Worm (Caenorhabditis elegans) whole organism, early embryonic: ENCODE results near the gene K11E4.6.

Source experiments
- B0310.2 ChIP-seq: sonication (generic microtip); optimal IDR thresholded peaks from 2 replicates; lab custom pipeline; 2016; ENCODE audit warnings: mild to moderate bottlenecking, missing genetic modification characterization, missing compliant biosample characterization
- F13C5.2 ChIP-seq: sonication (generic microtip); optimal IDR thresholded peaks from 2 replicates; lab custom pipeline; 2017; ENCODE audit warnings: mild to moderate bottlenecking, missing genetic modification characterization, inconsistent platforms, missing compliant biosample characterization
- aly-1 ChIP-seq: sonication (generic microtip); optimal IDR thresholded peaks from 2 replicates; lab custom pipeline; 2016; ENCODE audit warnings: missing genetic modification characterization, missing compliant biosample characterization
- ama-1 ChIP-seq: fragments of 150-350 bp; optimal IDR thresholded peaks from 2 replicates; lab custom pipeline; 2014
- ceh-13 ChIP-seq: fragments of 200-800 bp; sonication (Bioruptor generic); optimal IDR thresholded peaks from 2 replicates; lab custom pipeline; 2018; ENCODE audit warnings: mild to moderate bottlenecking, missing genetic modification characterization, missing compliant biosample characterization
- ceh-36 ChIP-seq: sonication (generic microtip); optimal IDR thresholded peaks from 2 replicates; lab custom pipeline; 2016; ENCODE audit warnings: missing genetic modification characterization, inconsistent platforms, missing compliant biosample characterization
- ets-7 ChIP-seq: sonication (generic microtip); optimal IDR thresholded peaks from 2 replicates; lab custom pipeline; 2016; ENCODE audit warnings: missing genotype, missing genetic modification characterization, missing compliant biosample characterization
- flt-1 ChIP-seq: fragments of 200-800 bp; sonication (Bioruptor generic); IDR thresholded peaks from 2 replicates; pipeline ENCODE4 v1.3.6; 2022; ENCODE audit warnings: missing genetic modification characterization, missing compliant biosample characterization
- hmbx-1 ChIP-seq: sonication (generic microtip); optimal IDR thresholded peaks from 2 replicates; lab custom pipeline; 2016; ENCODE audit warnings: mild to moderate bottlenecking, missing genetic modification characterization, missing compliant biosample characterization
- hmg-4 ChIP-seq: fragments of 200-800 bp; sonication (Bioruptor generic); optimal IDR thresholded peaks from 2 replicates; lab custom pipeline; 2018; ENCODE audit warnings: mild to moderate bottlenecking, missing genetic modification characterization, missing compliant biosample characterization
- hnd-1 ChIP-seq: sonication (generic microtip); optimal IDR thresholded peaks from 2 replicates; lab custom pipeline; 2016; ENCODE audit warnings: missing genetic modification characterization, missing compliant biosample characterization
- pes-1 ChIP-seq: fragments of 200-800 bp; sonication (Bioruptor generic); IDR thresholded peaks from 2 replicates; pipeline ENCODE4 v1.3.6; 2022; ENCODE audit warnings: missing genetic modification reagents, missing genetic modification characterization, missing compliant biosample characterization
- scrt-1 ChIP-seq: fragments of 200-800 bp; sonication (Bioruptor generic); IDR thresholded peaks from 2 replicates; pipeline ENCODE4 v1.3.6; 2022; ENCODE audit warnings: missing genetic modification characterization, missing compliant biosample characterization
- sea-1 ChIP-seq: fragments of 200-800 bp; sonication (Bioruptor generic); conservative IDR thresholded peaks from 2 replicates; pipeline ENCODE4 v1.3.6; 2022; ENCODE audit warnings: missing genetic modification characterization, missing compliant biosample characterization
- tbx-11 ChIP-seq: fragments of 200-800 bp; sonication (Bioruptor generic); IDR thresholded peaks from 2 replicates; pipeline ENCODE4 v1.3.6; 2022; ENCODE audit warnings: missing genetic modification characterization, missing compliant biosample characterization
- tbx-37 ChIP-seq: fragments of 200-800 bp; sonication (Bioruptor generic); conservative IDR thresholded peaks from 2 replicates; pipeline ENCODE4 v1.3.6; 2022; ENCODE audit warnings: missing genetic modification reagents, missing genetic modification characterization, missing compliant biosample characterization
- tra-4 ChIP-seq: sonication (generic microtip); optimal IDR thresholded peaks from 2 replicates; lab custom pipeline; 2017; ENCODE audit warnings: missing genetic modification characterization, missing compliant biosample characterization

K11E4.6 gene

DNA sequence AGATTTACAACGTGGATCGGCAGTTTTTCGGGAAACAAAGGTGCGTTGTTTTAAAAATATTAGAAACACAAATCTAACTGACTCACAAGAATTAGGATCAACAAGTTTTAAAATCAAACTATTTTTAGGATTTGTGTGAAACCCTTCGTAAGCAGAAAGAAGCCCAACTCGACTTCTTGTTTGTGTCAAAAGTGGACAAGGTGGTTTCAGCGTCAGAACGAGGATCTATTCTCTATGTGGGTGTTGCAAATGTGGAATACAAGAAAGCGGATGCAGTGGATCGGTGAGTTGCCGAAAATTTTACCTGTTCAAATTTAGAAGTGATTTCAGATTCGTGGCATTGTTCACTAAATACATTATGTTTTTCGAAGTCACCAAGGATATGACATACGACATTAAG, 4.5 kb downstream of the K11E4.6 start:
- TF ChIP-seq scrt-1 (GFP tag; lab: Robert Waterston, UW) (no peak), hnd-1 (tag; lab: Kevin White, UChicago) (no peak), sea-1 (GFP tag; lab: Robert Waterston, UW) (no peak), B0310.2 (no peak)

DNA sequence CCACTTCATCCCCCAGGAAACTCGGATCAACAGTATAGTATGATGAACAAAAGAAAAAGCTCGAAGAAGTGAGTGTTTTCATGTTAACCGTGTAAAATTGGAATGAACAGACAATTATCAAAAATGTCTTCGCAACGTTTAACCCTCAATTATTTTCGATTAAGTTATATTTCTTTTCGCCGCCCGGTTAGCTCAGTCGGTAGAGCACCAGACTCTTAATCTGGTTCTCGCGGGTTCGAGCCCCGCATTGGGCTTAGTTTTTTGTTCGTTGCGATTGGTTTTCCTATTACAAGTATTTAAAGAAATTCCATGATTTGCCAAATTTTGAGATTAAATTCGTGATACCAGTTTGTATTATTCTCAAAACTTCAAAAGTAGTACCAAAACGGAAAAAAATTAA, 5.3 kb downstream of the K11E4.6 start:
- TF ChIP-seq ets-7 (tag; lab: Kevin White, UChicago), result no peak
- TF ChIP-seq sea-1 (GFP tag; lab: Robert Waterston, UW), result no peak
- no peak for TF ChIP-seq ceh-13 (GFP tag; lab: Kevin White, UChicago)
- TF ChIP-seq flt-1 (GFP tag; lab: Robert Waterston, UW), result no peak
- no peak for TF ChIP-seq aly-1 (tag; lab: Kevin White, UChicago)

DNA sequence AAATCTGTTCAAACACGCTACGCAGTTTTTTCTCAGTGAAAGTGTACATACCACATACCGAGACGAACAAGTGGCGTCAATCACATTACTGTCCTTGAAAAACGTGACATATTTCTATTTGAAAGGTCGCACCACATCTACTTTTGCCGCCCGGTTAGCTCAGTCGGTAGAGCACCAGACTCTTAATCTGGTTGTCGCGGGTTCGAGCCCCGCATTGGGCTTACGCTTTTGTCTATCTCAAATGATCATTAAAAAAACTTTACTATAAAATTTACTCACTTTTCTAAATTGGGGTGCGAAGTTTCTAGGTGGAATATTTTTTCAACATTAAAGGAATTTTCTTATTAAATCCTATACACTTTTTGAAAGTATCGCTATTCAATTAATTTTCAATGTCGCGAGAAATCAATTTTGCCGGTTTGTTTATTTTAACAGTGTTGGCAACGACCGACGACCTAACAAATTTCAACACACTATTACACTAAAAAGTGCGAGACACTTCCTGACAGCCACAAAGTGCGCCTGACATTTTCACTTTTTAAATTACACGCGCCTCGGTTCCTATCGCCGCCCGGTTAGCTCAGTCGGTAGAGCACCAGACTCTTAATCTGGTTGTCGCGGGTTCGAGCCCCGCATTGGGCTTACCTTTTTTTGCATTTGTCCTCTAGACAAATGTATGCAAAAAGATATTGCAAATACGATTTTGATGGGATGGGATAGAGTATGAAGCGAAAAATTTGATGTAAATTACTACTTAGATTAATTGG, 5.9 kb downstream of the K11E4.6 start:
- peak; percentile 42; the same call in 1 of the 2 replicates for TF ChIP-seq flt-1 (GFP tag; lab: Robert Waterston, UW)
- TF ChIP-seq ceh-13 (GFP tag; lab: Kevin White, UChicago), result no peak
- no peak for TF ChIP-seq ama-1 (lab: Kevin White, UChicago)
- peak; percentile 60 for TF ChIP-seq pes-1 (GFP tag; lab: Robert Waterston, UW)
- TF ChIP-seq tbx-37, result peak; percentile 51; the same call in 1 of the 2 replicates
- TF ChIP-seq sea-1 (GFP tag; lab: Robert Waterston, UW), result 0 out of 2 replicates have a peak, but pooled peaks have one; percentile 36
- peak; percentile 1 for TF ChIP-seq B0310.2
- no peak for TF ChIP-seq tbx-11
- TF ChIP-seq hnd-1 (tag; lab: Kevin White, UChicago), result no peak
- TF ChIP-seq hmbx-1, result no peak

DNA sequence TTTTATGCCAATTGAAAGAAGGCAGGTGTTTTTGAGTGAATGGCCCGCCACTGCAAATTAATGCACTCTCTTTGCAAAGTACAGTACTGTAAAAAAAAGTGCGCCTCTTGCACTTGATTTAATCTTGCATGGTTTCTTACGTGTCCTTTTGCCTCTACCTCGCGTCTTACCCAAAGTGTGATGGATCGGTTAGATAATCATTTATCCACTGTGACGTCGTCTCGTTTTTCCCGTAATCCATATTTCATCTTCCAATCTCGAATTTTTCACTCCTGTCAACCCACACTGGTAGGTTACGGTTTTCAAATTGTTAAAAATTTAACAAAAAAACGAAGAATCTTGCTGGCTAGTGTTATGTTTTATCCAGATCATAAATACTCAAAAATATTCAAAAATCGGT, 12.2 kb downstream of the K11E4.6 start:
- TF ChIP-seq flt-1 (GFP tag; lab: Robert Waterston, UW) (no peak), pes-1 (GFP tag; lab: Robert Waterston, UW) (no peak), hmg-4 (no peak), ceh-36 (tag; lab: Kevin White, UChicago) (no peak), aly-1 (tag; lab: Kevin White, UChicago) (no peak)

DNA sequence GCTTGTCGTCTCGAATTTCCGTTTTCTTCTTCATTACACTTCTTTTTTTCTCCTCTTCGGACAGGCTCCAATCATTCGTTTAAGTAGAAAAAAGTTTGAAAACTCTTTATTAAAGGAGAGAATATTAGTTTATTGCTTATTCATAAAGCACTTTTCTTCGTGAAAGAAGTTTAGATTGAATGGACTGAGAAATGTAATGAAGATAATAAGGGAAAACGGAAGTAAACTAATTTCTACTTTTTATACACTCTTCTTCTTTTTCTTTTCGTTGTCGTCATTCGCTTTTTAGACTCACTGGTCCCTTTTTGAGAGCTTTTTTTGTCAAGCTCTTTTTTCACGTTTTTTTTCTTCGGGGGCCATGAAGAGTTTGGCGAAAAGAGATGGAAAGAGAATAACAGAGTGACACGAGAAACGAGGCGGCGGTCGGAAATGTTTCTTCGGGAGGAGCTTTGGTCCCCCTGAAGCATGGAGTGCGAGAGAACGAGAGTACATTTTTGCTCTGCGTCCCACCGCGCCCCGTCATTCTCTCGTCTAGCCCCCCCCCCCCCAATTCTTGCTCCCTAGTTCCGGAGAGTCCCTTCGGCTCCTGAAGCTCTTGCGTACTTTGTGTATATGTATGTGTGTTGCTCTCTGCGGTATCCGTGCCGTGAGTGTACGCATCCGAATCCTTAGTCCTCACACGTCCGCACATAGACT, 14.8 kb downstream of the K11E4.6 start:
- TF ChIP-seq F13C5.2 (tag; lab: Kevin White, UChicago) (no peak), pes-1 (GFP tag; lab: Robert Waterston, UW) (no peak), flt-1 (GFP tag; lab: Robert Waterston, UW) (no peak), aly-1 (tag; lab: Kevin White, UChicago) (no peak), scrt-1 (GFP tag; lab: Robert Waterston, UW) (no peak), ceh-13 (GFP tag; lab: Kevin White, UChicago) (no peak), sea-1 (GFP tag; lab: Robert Waterston, UW) (no peak), hmbx-1 (no peak), ama-1 (lab: Kevin White, UChicago) (no peak), tbx-11 (no peak), B0310.2 (no peak), hnd-1 (tag; lab: Kevin White, UChicago) (no peak), ets-7 (tag; lab: Kevin White, UChicago) (no peak), tbx-37 (no peak)

DNA sequence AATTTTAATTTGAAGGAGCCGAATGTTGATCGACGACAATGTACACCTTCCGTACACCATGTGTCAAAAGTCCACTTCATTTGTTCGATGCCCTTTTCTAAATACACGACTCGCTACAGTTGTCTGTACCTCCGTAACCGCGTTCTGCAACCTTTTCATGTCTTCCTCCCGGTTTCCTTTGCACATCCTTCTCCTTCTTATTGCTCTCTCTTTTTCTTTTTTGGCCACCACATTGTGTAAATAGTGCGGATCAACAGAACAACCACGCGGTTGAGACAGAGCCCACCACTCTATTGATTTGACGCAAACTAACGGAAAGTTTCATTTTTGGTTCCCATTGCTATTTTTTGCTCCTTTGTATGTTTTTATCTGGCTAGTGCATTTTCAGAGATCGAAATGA, 18.9 kb downstream of the K11E4.6 start:
- TF ChIP-seq scrt-1 (GFP tag; lab: Robert Waterston, UW), result no peak
- no peak for TF ChIP-seq tbx-37
- TF ChIP-seq tra-4 (tag; lab: Kevin White, UChicago), result no peak
- TF ChIP-seq hmg-4, result no peak

DNA sequence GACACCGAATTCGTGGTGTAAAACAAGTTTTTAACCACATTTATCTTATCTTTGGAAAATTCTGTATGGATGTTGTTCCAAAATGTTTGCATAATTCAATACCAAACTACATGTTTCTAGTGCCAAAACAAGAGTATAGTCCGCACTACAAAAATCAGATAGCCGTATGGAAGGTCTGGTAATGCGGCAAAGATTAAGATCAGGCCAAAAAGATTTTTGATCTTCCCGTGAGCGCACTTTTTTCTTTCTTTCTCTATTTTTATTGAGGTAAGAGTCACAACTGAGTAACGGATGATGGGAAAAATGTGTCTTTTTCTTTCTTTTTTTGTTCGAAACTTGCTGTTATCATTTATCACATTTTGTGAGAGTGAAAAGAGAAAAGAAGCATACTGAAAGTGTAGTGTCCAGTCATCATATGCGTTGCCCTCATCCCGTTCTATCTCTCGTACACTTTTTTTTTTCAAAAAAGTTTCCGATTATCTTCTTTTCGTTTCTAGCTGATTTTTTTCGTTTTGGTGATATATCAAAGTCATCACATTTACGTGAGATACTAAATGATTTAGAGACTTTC, 20.2 kb downstream of the K11E4.6 start:
- TF ChIP-seq ceh-13 (GFP tag; lab: Kevin White, UChicago) (no peak), hmg-4 (no peak), tbx-37 (no peak), tbx-11 (no peak), ets-7 (tag; lab: Kevin White, UChicago) (no peak), pes-1 (GFP tag; lab: Robert Waterston, UW) (no peak), B0310.2 (no peak), hnd-1 (tag; lab: Kevin White, UChicago) (no peak), ama-1 (lab: Kevin White, UChicago) (no peak), tra-4 (tag; lab: Kevin White, UChicago) (no peak), scrt-1 (GFP tag; lab: Robert Waterston, UW) (no peak), sea-1 (GFP tag; lab: Robert Waterston, UW) (no peak), flt-1 (GFP tag; lab: Robert Waterston, UW) (no peak), F13C5.2 (tag; lab: Kevin White, UChicago) (no peak), aly-1 (tag; lab: Kevin White, UChicago) (no peak), hmbx-1 (no peak)

DNA sequence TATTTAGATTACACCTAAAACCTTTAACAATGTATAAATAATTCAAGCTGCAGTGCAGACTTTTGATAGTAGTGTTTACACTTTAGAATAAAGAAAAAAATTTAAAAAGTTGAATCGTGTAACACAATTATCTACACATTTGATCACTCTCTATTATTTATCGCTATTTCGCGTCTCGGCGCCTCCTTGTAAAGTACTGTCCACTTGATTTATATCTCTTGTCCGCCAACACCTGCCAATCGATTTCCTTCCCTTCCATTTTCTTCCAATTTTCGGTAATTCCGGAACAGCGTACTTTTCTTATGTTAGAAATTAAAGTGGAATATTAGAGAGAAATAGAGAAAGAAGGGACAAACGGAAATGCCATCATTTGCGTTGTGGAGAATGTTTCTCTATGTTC, 21.1 kb downstream of the K11E4.6 start:
- TF ChIP-seq aly-1 (tag; lab: Kevin White, UChicago), result no peak
- TF ChIP-seq B0310.2, result no peak
- TF ChIP-seq ets-7 (tag; lab: Kevin White, UChicago), result no peak
- TF ChIP-seq tbx-37, result no peak
- TF ChIP-seq ceh-36 (tag; lab: Kevin White, UChicago), result no peak
- no peak for TF ChIP-seq sea-1 (GFP tag; lab: Robert Waterston, UW)
- TF ChIP-seq F13C5.2 (tag; lab: Kevin White, UChicago), result no peak
- no peak for TF ChIP-seq tra-4 (tag; lab: Kevin White, UChicago)
- TF ChIP-seq hnd-1 (tag; lab: Kevin White, UChicago), result no peak
- TF ChIP-seq ceh-13 (GFP tag; lab: Kevin White, UChicago), result no peak
- TF ChIP-seq hmbx-1, result no peak
- no peak for TF ChIP-seq flt-1 (GFP tag; lab: Robert Waterston, UW)
- no peak for TF ChIP-seq pes-1 (GFP tag; lab: Robert Waterston, UW)
